Fruit fly (Drosophila melanogaster) whole organism, wandering third instar larva: ENCODE results near the gene Syx5.

ENCODE experiments used
- Abd-B ChIP-seq: fragments of >200 bp; optimal IDR thresholded peaks from 2 replicates; lab custom pipeline; 2017; ENCODE audit warnings: missing biosample characterization, missing genetic modification characterization
- CG32264 ChIP-seq: fragments of 200-800 bp; sonication (Bioruptor generic); optimal IDR thresholded peaks from 2 replicates; lab custom pipeline; 2016; ENCODE audit warnings: missing biosample characterization, missing genetic modification characterization
- CG9705 ChIP-seq: fragments of 200-800 bp; sonication (Bioruptor generic); optimal IDR thresholded peaks from 2 replicates; lab custom pipeline; 2018; ENCODE audit warnings: missing biosample characterization, mild to moderate bottlenecking, missing genetic modification characterization
- CrebA ChIP-seq: fragments of 200-800 bp; sonication (Bioruptor generic); optimal IDR thresholded peaks from 2 replicates; lab custom pipeline; 2016; ENCODE audit warnings: missing biosample characterization, mild to moderate bottlenecking, missing genetic modification characterization, borderline replicate concordance
- Dfd ChIP-seq: fragments of >200 bp; optimal IDR thresholded peaks from 2 replicates; lab custom pipeline; 2017; ENCODE audit warnings: missing biosample characterization, missing genetic modification characterization
- Dif ChIP-seq: fragments of 200-275, 200-300 bp; sonication (Bioruptor generic); optimal IDR thresholded peaks from 2 replicates; lab custom pipeline; 2018; ENCODE audit warnings: missing biosample characterization, missing genetic modification characterization; ENCODE audit not compliant: partially characterized antibody
- GATAd ChIP-seq: sonication (Bioruptor generic); optimal IDR thresholded peaks from 2 replicates; lab custom pipeline; 2016; ENCODE audit warnings: missing biosample characterization, missing genetic modification characterization
- HLH106 ChIP-seq: fragments of 200-800 bp; optimal IDR thresholded peaks from 3 replicates; lab custom pipeline; 2019; ENCODE audit warnings: missing biosample characterization, mild to moderate bottlenecking, missing genetic modification characterization, moderate library complexity
- Hnf4 ChIP-seq: fragments of 200-800 bp; sonication (Bioruptor generic); optimal IDR thresholded peaks from 2 replicates; lab custom pipeline; 2016; ENCODE audit warnings: missing biosample characterization, mild to moderate bottlenecking, missing genetic modification characterization
- Hr78 ChIP-seq: fragments of >200 bp; optimal IDR thresholded peaks from 2 replicates; lab custom pipeline; 2017; ENCODE audit warnings: missing biosample characterization, missing genetic modification characterization
- Hr83 ChIP-seq: fragments of 200-300 bp; sonication (Bioruptor generic); optimal IDR thresholded peaks from 2 replicates; lab custom pipeline; 2016; ENCODE audit warnings: missing biosample characterization, mild to moderate bottlenecking, missing genetic modification characterization, moderate library complexity; ENCODE audit not compliant: poor library complexity, severe bottlenecking
- Jra ChIP-seq: sonication (Bioruptor generic); optimal IDR thresholded peaks from 2 replicates; lab custom pipeline; 2016; ENCODE audit warnings: missing biosample characterization, missing genetic modification characterization
- Mio ChIP-seq: sonication (Bioruptor generic); optimal IDR thresholded peaks from 2 replicates; lab custom pipeline; 2016; ENCODE audit warnings: missing biosample characterization, missing genetic modification characterization
- Myc ChIP-seq: fragments of >200 bp; optimal IDR thresholded peaks from 2 replicates; lab custom pipeline; 2017
- N ChIP-seq: fragments of >200 bp; optimal IDR thresholded peaks from 2 replicates; lab custom pipeline; 2018; ENCODE audit warnings: missing biosample characterization, missing external identifiers, missing genetic modification characterization
- OdsH ChIP-seq: fragments of 200-800 bp; sonication (Bioruptor generic); optimal IDR thresholded peaks from 2 replicates; lab custom pipeline; 2016; ENCODE audit warnings: missing biosample characterization, mild to moderate bottlenecking, missing genetic modification characterization
- Rel ChIP-seq, 2 experiments: fragments of 200-800 bp; sonication (Bioruptor generic) in 1 of 2; optimal IDR thresholded peaks; 2 replicates in 1 of 2; 3 replicates in 1 of 2; lab custom pipeline; 2016 to 2019; ENCODE audit warnings: mild to moderate bottlenecking in 2 of 2, missing biosample characterization in 2 of 2, missing genetic modification characterization in 2 of 2, moderate library complexity in 1 of 2
- Sp1 ChIP-seq: fragments of 200-800 bp; sonication (Bioruptor generic); optimal IDR thresholded peaks from 3 replicates; lab custom pipeline; 2019; ENCODE audit warnings: missing biosample characterization, mild to moderate bottlenecking, missing genetic modification characterization, moderate library complexity
- Vsx2 ChIP-seq: fragments of 200-300, 225-300 bp; sonication (Bioruptor generic); optimal IDR thresholded peaks from 2 replicates; lab custom pipeline; 2018; ENCODE audit warnings: missing biosample characterization, missing genetic modification characterization; ENCODE audit not compliant: partially characterized antibody
- br ChIP-seq: fragments of 200-800 bp; sonication (Bioruptor generic); optimal IDR thresholded peaks from 2 replicates; lab custom pipeline; 2016; ENCODE audit warnings: missing biosample characterization, missing genetic modification characterization
- brk ChIP-seq: fragments of 200-800 bp; sonication (Bioruptor generic); optimal IDR thresholded peaks from 2 replicates; lab custom pipeline; 2016; ENCODE audit warnings: missing biosample characterization, mild to moderate bottlenecking, missing genetic modification characterization
- dl ChIP-seq, 2 experiments: fragments of 175-275, 200-275 bp in 1 of 2; fragments of 200-275 bp in 1 of 2; sonication (Bioruptor generic); optimal IDR thresholded peaks; lab custom pipeline; 2018; ENCODE audit warnings: mild to moderate bottlenecking in 2 of 2, missing biosample characterization in 2 of 2, missing genetic modification characterization in 2 of 2, moderate library complexity in 2 of 2; ENCODE audit not compliant: partially characterized antibody in 2 of 2, insufficient read depth in 1 of 2
- dmrt93B ChIP-seq: fragments of 200-800 bp; sonication (Bioruptor generic); optimal IDR thresholded peaks from 2 replicates; lab custom pipeline; 2018; ENCODE audit warnings: missing biosample characterization, mild to moderate bottlenecking, missing genetic modification characterization
- dsf ChIP-seq: sonication (Bioruptor generic); optimal IDR thresholded peaks from 2 replicates; lab custom pipeline; 2016; ENCODE audit warnings: missing biosample characterization, missing genetic modification characterization, borderline replicate concordance
- ey ChIP-seq: fragments of 200-800 bp; sonication (Bioruptor generic); optimal IDR thresholded peaks from 2 replicates; lab custom pipeline; 2016; ENCODE audit warnings: missing biosample characterization, missing genetic modification characterization
- foxo ChIP-seq, 2 experiments: fragments of 200-800 bp; sonication (Bioruptor generic); optimal IDR thresholded peaks; 2 replicates in 1 of 2; 3 replicates in 1 of 2; lab custom pipeline; 2016 to 2017; ENCODE audit warnings: missing biosample characterization in 2 of 2, missing genetic modification characterization in 2 of 2
- fru ChIP-seq: fragments of 200-800 bp; sonication (Bioruptor generic); optimal IDR thresholded peaks from 3 replicates; lab custom pipeline; 2016; ENCODE audit warnings: missing biosample characterization, mild to moderate bottlenecking, missing genetic modification characterization
- h ChIP-seq: fragments of 200-800 bp; sonication (Bioruptor generic); optimal IDR thresholded peaks from 3 replicates; lab custom pipeline; 2016; ENCODE audit warnings: missing biosample characterization, mild to moderate bottlenecking, missing genetic modification characterization
- jim ChIP-seq: fragments of 175-275, 200-325 bp; sonication (Bioruptor generic); optimal IDR thresholded peaks from 2 replicates; lab custom pipeline; 2016; ENCODE audit warnings: missing biosample characterization, mild to moderate bottlenecking, missing genetic modification characterization
- lola ChIP-seq: fragments of >200 bp; optimal IDR thresholded peaks from 2 replicates; lab custom pipeline; 2017; ENCODE audit warnings: missing biosample characterization, missing genetic modification characterization
- pan ChIP-seq: fragments of >200 bp; optimal IDR thresholded peaks from 2 replicates; lab custom pipeline; 2017
- psq ChIP-seq: fragments of 200-800 bp; sonication (Bioruptor generic); optimal IDR thresholded peaks from 3 replicates; lab custom pipeline; 2017; ENCODE audit warnings: missing biosample characterization, mild to moderate bottlenecking, missing genetic modification characterization, moderate library complexity
- rgr ChIP-seq: fragments of 200-800 bp; sonication (Bioruptor generic); optimal IDR thresholded peaks from 3 replicates; lab custom pipeline; 2016; ENCODE audit warnings: missing biosample characterization, mild to moderate bottlenecking, missing genetic modification characterization
- sage ChIP-seq: fragments of 200-800 bp; sonication (Bioruptor generic); optimal IDR thresholded peaks from 2 replicates; lab custom pipeline; 2016; ENCODE audit warnings: missing biosample characterization, mild to moderate bottlenecking, missing genetic modification characterization
- sv ChIP-seq: fragments of 200-800 bp; sonication (Bioruptor generic); optimal IDR thresholded peaks from 3 replicates; lab custom pipeline; 2016; ENCODE audit warnings: missing biosample characterization, missing genetic modification characterization
- tai ChIP-seq: sonication (Bioruptor generic); optimal IDR thresholded peaks from 2 replicates; lab custom pipeline; 2016; ENCODE audit warnings: missing biosample characterization, missing genetic modification characterization
- usp ChIP-seq: fragments of >200 bp; optimal IDR thresholded peaks from 2 replicates; lab custom pipeline; 2017; ENCODE audit warnings: missing biosample characterization, missing genetic modification characterization
- woc ChIP-seq: sonication (Bioruptor generic); optimal IDR thresholded peaks from 2 replicates; lab custom pipeline; 2016; ENCODE audit warnings: missing biosample characterization, mild to moderate bottlenecking, missing genetic modification characterization

Syx5 gene

dm6 chr2L:16307026-16307703, at the start of gene Syx5, which contains the start of gene CG5861:
Syx5 (plus strand) TSS chr2L:16307346.
CG5861 (minus strand) TSS chr2L:16307298.
- TF ChIP-seq CG32264 (GFP tag; lab: Kevin White, UChicago) (peak; percentile 6), GATAd (GFP tag; lab: Kevin White, UChicago) (no peak), OdsH (GFP tag; lab: Kevin White, UChicago) (peak; percentile 25), dsf (no peak), Myc (lab: Kevin White, UChicago) (peak; percentile 38), Mio (no peak), Rel (GFP tag; optimal IDR thresholded peaks at IDR 0.05; lab: Kevin White, UChicago) (no peak), Rel (tag; optimal IDR thresholded peaks at IDR 0.05; lab: Kevin White, UChicago) (peak; percentile 42), tai (GFP tag; lab: Kevin White, UChicago) (no peak), fru (GFP tag; lab: Kevin White, UChicago) (no peak), Jra (GFP tag; lab: Kevin White, UChicago) (peak; percentile 70), CrebA (no peak), Hnf4 (GFP tag; lab: Kevin White, UChicago) (peak; percentile 59), Vsx2 (GFP tag; lab: Kevin White, UChicago) (no peak), rgr (peak; percentile 61), N (GFP tag; lab: Kevin White, UChicago) (no peak), lola (no peak), CG9705 (GFP tag; lab: Kevin White, UChicago) (peak; percentile 53), br (no peak), sv (GFP tag; lab: Kevin White, UChicago) (no peak), psq (GFP tag; lab: Kevin White, UChicago) (peak; percentile 66), Dfd (GFP tag; lab: Kevin White, UChicago) (no peak), pan (no peak), ey (GFP tag; lab: Kevin White, UChicago) (peak; percentile 30), HLH106 (tag; lab: Kevin White, UChicago) (peak; percentile 70), Dif (GFP tag; lab: Kevin White, UChicago) (peak; percentile 8), woc (GFP tag; lab: Kevin White, UChicago) (peak; percentile 45), dl (GFP tag; optimal IDR thresholded peaks at IDR 0.05; lab: Kevin White, UChicago; ENCODE audit: insufficient read depth in 1 of 2, partially characterized antibody in 2 of 2) (no peak), usp (no peak), Hr78 (GFP tag; lab: Kevin White, UChicago) (no peak), foxo (GFP tag; optimal IDR thresholded peaks at IDR 0.05; lab: Kevin White, UChicago) (peak in 1 of 2 experiments; percentile 65), dmrt93B (GFP tag; lab: Kevin White, UChicago) (no peak), Sp1 (peak; percentile 46), h (GFP tag; lab: Kevin White, UChicago) (no peak), Hr83 (GFP tag; lab: Kevin White, UChicago) (no peak), brk (GFP tag; lab: Kevin White, UChicago) (no peak), Abd-B (GFP tag; lab: Kevin White, UChicago) (no peak), jim (no peak), sage (peak; percentile 63)

dm6 chr2L:16261576-16262217, 45.4 kb upstream of the Syx5 start, which contains the start of the genes twe and CG4935:
twe (minus strand) TSS chr2L:16261877.
CG4935 (plus strand) TSS chr2L:16262141.
- TF ChIP-seq psq (GFP tag; lab: Kevin White, UChicago): peak; percentile 1
- peak; percentile 4 for TF ChIP-seq OdsH (GFP tag; lab: Kevin White, UChicago)
- TF ChIP-seq Mio: no peak
- TF ChIP-seq jim: no peak
- no peak for TF ChIP-seq pan
- no peak for TF ChIP-seq br
- TF ChIP-seq Dfd (GFP tag; lab: Kevin White, UChicago): no peak
- TF ChIP-seq rgr: peak; percentile 36
- peak; percentile 40 for TF ChIP-seq Myc (lab: Kevin White, UChicago)
